Fruit fly (Drosophila melanogaster): ENCODE results near the gene Ndc80.

- no peak for TF ChIP-seq CG6163 (GFP tag; IDR thresholded peaks at IDR 0.05)
- no peak for TF ChIP-seq Eip93F (GFP tag; optimal IDR thresholded peaks at IDR 0.05)
- TF ChIP-seq Hr4 (GFP tag; optimal IDR thresholded peaks at IDR 0.05) = no peak
Observed at dm6 chrX:13637588-13637987, 25.7 kb upstream of the Ndc80 start.
